Worm (Caenorhabditis elegans): Measurements from ENCODE around the gene mrps-22.

The mrps-22 gene

ce11 chrII:10563368-10563767, 19.1 kb upstream of the mrps-22 start, which contains the start of gene cdc-48.1:
Gene cdc-48.1 (minus strand): TSS chrII:10563407.
- TF ChIP-seq pag-3 (tag; optimal IDR thresholded peaks at IDR 0.05; ENCODE audit: borderline replicate concordance, insufficient read depth): peak; percentile 91
- peak; percentile 93 for TF ChIP-seq fkh-4 (tag; optimal IDR thresholded peaks at IDR 0.05; ENCODE audit: borderline replicate concordance)
- TF ChIP-seq fos-1 (tag; optimal IDR thresholded peaks at IDR 0.05): peak; percentile 100
- peak; percentile 94 for TF ChIP-seq C34B4.2 (tag; optimal IDR thresholded peaks at IDR 0.05)
- peak; percentile 72 for TF ChIP-seq nhr-12 (tag; optimal IDR thresholded peaks at IDR 0.05)
- peak; percentile 100 for TF ChIP-seq lin-13 (GFP tag; optimal IDR thresholded peaks at IDR 0.05)
- TF ChIP-seq fkh-8 (tag; optimal IDR thresholded peaks at IDR 0.05): peak; percentile 100
- TF ChIP-seq lin-14 (GFP tag; optimal IDR thresholded peaks at IDR 0.05): peak; percentile 100
- TF ChIP-seq vab-15 (tag; optimal IDR thresholded peaks at IDR 0.05): peak; percentile 100
- peak; percentile 100 for TF ChIP-seq fkh-10 (GFP tag; optimal IDR thresholded peaks at IDR 0.05)
- TF ChIP-seq skn-1 (tag; optimal IDR thresholded peaks at IDR 0.05): peak; percentile 100
- TF ChIP-seq hlh-4 (tag; optimal IDR thresholded peaks at IDR 0.05): peak; percentile 64
- TF ChIP-seq ces-1 (GFP tag; optimal IDR thresholded peaks at IDR 0.05): peak; percentile 97
- peak; percentile 99 for TF ChIP-seq hpl-2 (GFP tag; optimal IDR thresholded peaks at IDR 0.05)
- no peak for TF ChIP-seq sptf-1 (tag; optimal IDR thresholded peaks at IDR 0.05)
- TF ChIP-seq unc-62 (GFP tag; optimal IDR thresholded peaks at IDR 0.05): peak; percentile 100
- TF ChIP-seq blmp-1 (tag; optimal IDR thresholded peaks at IDR 0.05): peak; percentile 95
- peak; percentile 95 for TF ChIP-seq snpc-4 (tag; optimal IDR thresholded peaks at IDR 0.05)
- TF ChIP-seq pqm-1 (tag; optimal IDR thresholded peaks at IDR 0.05): peak; percentile 83
- TF ChIP-seq ceh-63 (GFP tag; optimal IDR thresholded peaks at IDR 0.05): peak; percentile 91
- peak in 1 of 2 experiments; percentile 98 for TF ChIP-seq ztf-11 (tag; optimal IDR thresholded peaks at IDR 0.05)
- peak; percentile 99 for TF ChIP-seq pax-3 (tag; optimal IDR thresholded peaks at IDR 0.05)
- peak; percentile 100 for TF ChIP-seq efl-1 (optimal IDR thresholded peaks at IDR 0.05)
- TF ChIP-seq efl-1 (GFP tag; optimal IDR thresholded peaks at IDR 0.05 in 1 of 2): peak; percentile 100
- peak; percentile 99 for TF ChIP-seq ceh-88 (GFP tag; IDR thresholded peaks at IDR 0.05)
- peak; percentile 97 for TF ChIP-seq elt-2 (tag; optimal IDR thresholded peaks at IDR 0.05)
- TF ChIP-seq snu-23 (GFP tag; optimal IDR thresholded peaks at IDR 0.05): peak; percentile 100
- TF ChIP-seq nhr-11 (tag; optimal IDR thresholded peaks at IDR 0.05): peak; percentile 100
- TF ChIP-seq egl-27 (tag; optimal IDR thresholded peaks at IDR 0.05): peak; percentile 90 to 100
- TF ChIP-seq ama-1 (optimal IDR thresholded peaks at IDR 0.05): peak; percentile 98
- TF ChIP-seq C04F5.9 (tag; optimal IDR thresholded peaks at IDR 0.05): peak; percentile 98
- TF ChIP-seq lin-39 (tag; optimal IDR thresholded peaks at IDR 0.05): peak; percentile 100
- peak; percentile 24 for TF ChIP-seq Y116A8C.19 (tag; optimal IDR thresholded peaks at IDR 0.05; ENCODE audit: borderline replicate concordance)
- TF ChIP-seq mab-9 (GFP tag; IDR thresholded peaks at IDR 0.05): peak; percentile 99
- TF ChIP-seq tbx-2 (tag; optimal IDR thresholded peaks at IDR 0.05): peak; percentile 100
- peak; percentile 100 for TF ChIP-seq swsn-7 (tag; optimal IDR thresholded peaks at IDR 0.05)
- peak; percentile 99 for TF ChIP-seq jun-1 (tag; optimal IDR thresholded peaks at IDR 0.05)
- TF ChIP-seq unc-86 (tag; optimal IDR thresholded peaks at IDR 0.05): peak; percentile 100
- peak; percentile 100 for TF ChIP-seq nhr-20 (tag; optimal IDR thresholded peaks at IDR 0.05)
- TF ChIP-seq ceh-82 (tag; optimal IDR thresholded peaks at IDR 0.05): peak; percentile 100
- peak; percentile 77 for TF ChIP-seq nhr-28 (tag; optimal IDR thresholded peaks at IDR 0.05)
- TF ChIP-seq ceh-90 (tag; optimal IDR thresholded peaks at IDR 0.05): peak; percentile 68
- TF ChIP-seq xbp-1 (tag; optimal IDR thresholded peaks at IDR 0.05): peak; percentile 100
- TF ChIP-seq ets-5 (GFP tag; IDR thresholded peaks at IDR 0.05): peak; percentile 97; the same call in 1 of the 2 replicates
- peak; percentile 98 for TF ChIP-seq nhr-84 (tag; optimal IDR thresholded peaks at IDR 0.05)
- peak; percentile 100 for TF ChIP-seq rnt-1 (tag; optimal IDR thresholded peaks at IDR 0.05)
- TF ChIP-seq aly-2 (tag; optimal IDR thresholded peaks at IDR 0.05): peak; percentile 100
- TF ChIP-seq hlh-17 (GFP tag; optimal IDR thresholded peaks at IDR 0.05; ENCODE audit: borderline replicate concordance): no peak
- peak; percentile 82 to 99 for TF ChIP-seq mdl-1 (tag; optimal IDR thresholded peaks at IDR 0.05)
- TF ChIP-seq isw-1 (GFP tag; IDR thresholded peaks at IDR 0.05): peak; percentile 100
- TF ChIP-seq zip-4 (GFP tag; optimal IDR thresholded peaks at IDR 0.05): peak; percentile 96
- no peak for TF ChIP-seq tlp-1 (tag; optimal IDR thresholded peaks at IDR 0.05)
- peak; percentile 99 for TF ChIP-seq unc-30 (tag; optimal IDR thresholded peaks at IDR 0.05)
